Fruit fly (Drosophila melanogaster) whole organism, embryonic: ENCODE data around the gene Mtr3.

Experiments
- Adf1 ChIP-seq: fragments of 200-800 bp; sonication (Bioruptor generic); IDR thresholded peaks from 2 replicates; pipeline ENCODE4 v1.3.6; 2022; ENCODE audit warnings: missing biosample characterization, missing genetic modification characterization
- Atf3 ChIP-seq: fragments of 200-800 bp; sonication (Bioruptor generic); optimal IDR thresholded peaks from 3 replicates; lab custom pipeline; 2016; ENCODE audit warnings: missing biosample characterization, missing genetic modification characterization
- CG10543 ChIP-seq: fragments of 200-800 bp; sonication (Bioruptor generic); optimal IDR thresholded peaks from 3 replicates; lab custom pipeline; 2017; ENCODE audit warnings: missing biosample characterization, mild to moderate bottlenecking, missing genetic modification characterization, moderate library complexity
- CG12104 ChIP-seq: fragments of 200-800 bp; sonication (Bioruptor generic); optimal IDR thresholded peaks from 3 replicates; lab custom pipeline; 2016; ENCODE audit warnings: missing biosample characterization, missing genetic modification characterization
- CG12391 ChIP-seq: fragments of 200-800 bp; sonication (Bioruptor generic); optimal IDR thresholded peaks from 3 replicates; lab custom pipeline; 2018; ENCODE audit warnings: missing biosample characterization, mild to moderate bottlenecking, missing genetic modification characterization, moderate library complexity
- CG12769 ChIP-seq: fragments of 200-800 bp; sonication (Bioruptor generic); optimal IDR thresholded peaks from 2 replicates; lab custom pipeline; 2019; ENCODE audit warnings: missing biosample characterization, mild to moderate bottlenecking, missing genetic modification characterization, moderate library complexity
- CG14710 ChIP-seq: fragments of 200-800 bp; sonication (Bioruptor generic); optimal IDR thresholded peaks from 3 replicates; lab custom pipeline; 2019; ENCODE audit warnings: missing biosample characterization, mild to moderate bottlenecking, missing genetic modification characterization, moderate library complexity
- CG18011 ChIP-seq: fragments of 200-800 bp; sonication (Bioruptor generic); optimal IDR thresholded peaks from 2 replicates; lab custom pipeline; 2017; ENCODE audit warnings: missing biosample characterization, missing genetic modification characterization, mild to moderate bottlenecking, moderate library complexity, missing genotype
- CG1832 ChIP-seq: fragments of 200-800 bp; sonication (Bioruptor generic); optimal IDR thresholded peaks from 2 replicates; lab custom pipeline; 2017; ENCODE audit warnings: missing biosample characterization, mild to moderate bottlenecking, missing genetic modification characterization, inconsistent platforms
- CG2120 ChIP-seq: fragments of 200-800 bp; sonication (Bioruptor generic); optimal IDR thresholded peaks from 3 replicates; lab custom pipeline; 2016; ENCODE audit warnings: missing biosample characterization, missing genetic modification characterization
- CG31365 ChIP-seq: fragments of 200-800 bp; sonication (Bioruptor generic); optimal IDR thresholded peaks from 2 replicates; lab custom pipeline; 2018; ENCODE audit warnings: missing biosample characterization, mild to moderate bottlenecking, missing genetic modification characterization
- CG31388 ChIP-seq: fragments of 200-800 bp; sonication (Bioruptor generic); optimal IDR thresholded peaks from 2 replicates; lab custom pipeline; 2016; ENCODE audit warnings: missing biosample characterization, missing genetic modification characterization
- CG32532 ChIP-seq: fragments of 200-800 bp; sonication (Bioruptor generic); IDR thresholded peaks from 2 replicates; pipeline ENCODE4 v1.3.6; 2022; ENCODE audit warnings: missing biosample characterization, missing genetic modification characterization
- CG4360 ChIP-seq: fragments of 200-800 bp; sonication (Bioruptor generic); IDR thresholded peaks from 2 replicates; pipeline ENCODE4 v1.3.6; 2022; ENCODE audit warnings: missing biosample characterization, missing genetic modification characterization
- CG6791 ChIP-seq: fragments of 200-800 bp; sonication (Bioruptor generic); IDR thresholded peaks from 3 replicates; pipeline ENCODE4 v1.3.6; 2022; ENCODE audit warnings: missing biosample characterization, missing genetic modification characterization; ENCODE audit not compliant: partially characterized antibody
- CG8388 ChIP-seq: fragments of 200-800 bp; sonication (Bioruptor generic); optimal IDR thresholded peaks from 2 replicates; lab custom pipeline; 2019; ENCODE audit warnings: missing biosample characterization, mild to moderate bottlenecking, missing genetic modification characterization, moderate library complexity
- CG9797 ChIP-seq: fragments of 200-800 bp; sonication (Bioruptor generic); optimal IDR thresholded peaks from 3 replicates; lab custom pipeline; 2018; ENCODE audit warnings: missing biosample characterization, mild to moderate bottlenecking, missing genetic modification characterization
- D ChIP-seq, 2 experiments: fragments of 200-800 bp in 1 of 2; fragments of >200 bp in 1 of 2; sonication (Bioruptor generic) in 1 of 2; optimal IDR thresholded peaks; 2 replicates in 1 of 2; 3 replicates in 1 of 2; lab custom pipeline; 2017; ENCODE audit warnings: mild to moderate bottlenecking in 1 of 2, missing biosample characterization in 1 of 2, missing genetic modification characterization in 1 of 2, missing genetic modification reagents in 1 of 2
- Dfd ChIP-seq, 2 experiments: fragments of >200 bp; optimal IDR thresholded peaks; 2 replicates each; lab custom pipeline; 2017; ENCODE audit warnings: missing biosample characterization in 2 of 2, missing genetic modification characterization in 2 of 2
- E2f1 ChIP-seq: fragments of 200-800 bp; sonication (Bioruptor generic); IDR thresholded peaks from 2 replicates; pipeline ENCODE4 v1.3.6; 2022; ENCODE audit warnings: missing biosample characterization, missing genetic modification characterization
- Fer2 ChIP-seq: fragments of 200-800 bp; sonication (Bioruptor generic); optimal IDR thresholded peaks from 2 replicates; lab custom pipeline; 2018; ENCODE audit warnings: missing biosample characterization, mild to moderate bottlenecking, missing genetic modification characterization, moderate library complexity
- Hr3 ChIP-seq: fragments of 200-800 bp; sonication (Bioruptor generic); optimal IDR thresholded peaks from 3 replicates; lab custom pipeline; 2016; ENCODE audit warnings: missing biosample characterization, missing genetic modification characterization
- Myb ChIP-seq: fragments of 200-800 bp; sonication (Bioruptor generic); optimal IDR thresholded peaks from 2 replicates; lab custom pipeline; 2016; ENCODE audit warnings: missing biosample characterization, missing genetic modification characterization
- Pdp1 ChIP-seq, 2 experiments: fragments of 200-800 bp; sonication (Bioruptor generic); optimal IDR thresholded peaks; 3 replicates each; lab custom pipeline; 2016; ENCODE audit warnings: missing biosample characterization in 2 of 2, missing genetic modification characterization in 2 of 2, mild to moderate bottlenecking in 1 of 2, moderate library complexity in 1 of 2
- Ptx1 ChIP-seq: fragments of 200-800 bp; sonication (Bioruptor generic); IDR thresholded peaks from 2 replicates; pipeline ENCODE4 v1.3.6; 2022; ENCODE audit warnings: missing biosample characterization, missing genetic modification characterization
- Rx ChIP-seq: fragments of 200-800 bp; sonication (Bioruptor generic); IDR thresholded peaks from 2 replicates; pipeline ENCODE4 v1.3.6; 2022; ENCODE audit warnings: missing biosample characterization, missing genetic modification characterization
- Sox100B ChIP-seq: fragments of 200-800 bp; sonication (Bioruptor generic); optimal IDR thresholded peaks from 3 replicates; lab custom pipeline; 2018; ENCODE audit warnings: missing biosample characterization, mild to moderate bottlenecking, missing genetic modification characterization
- Stat92E ChIP-seq, 3 experiments: fragments of >200 bp in 2 of 3; fragments of 200-800 bp in 1 of 3; sonication (Bioruptor generic) in 1 of 3; optimal IDR thresholded peaks; 2 replicates each; lab custom pipeline; 2017 to 2019; ENCODE audit warnings: missing biosample characterization in 3 of 3, missing genetic modification characterization in 3 of 3, mild to moderate bottlenecking in 1 of 3, moderate library complexity in 1 of 3
- Tbp ChIP-seq: fragments of >200 bp; optimal IDR thresholded peaks from 2 replicates; lab custom pipeline; 2018; ENCODE audit warnings: missing biosample characterization, missing genetic modification characterization
- Xbp1 ChIP-seq: fragments of 200-800 bp; sonication (Bioruptor generic); optimal IDR thresholded peaks from 3 replicates; lab custom pipeline; 2016; ENCODE audit warnings: missing biosample characterization, mild to moderate bottlenecking, missing genetic modification characterization
- ase ChIP-seq: fragments of 200-800 bp; sonication (Bioruptor generic); IDR thresholded peaks from 3 replicates; pipeline ENCODE4 v1.3.6; 2022; ENCODE audit warnings: missing biosample characterization, missing genetic modification characterization
- bigmax ChIP-seq: fragments of 200-800 bp; sonication (Bioruptor generic); optimal IDR thresholded peaks from 2 replicates; lab custom pipeline; 2018; ENCODE audit warnings: missing biosample characterization, mild to moderate bottlenecking, missing genetic modification characterization
- bowl ChIP-seq: fragments of 200-800 bp; sonication (Bioruptor generic); IDR thresholded peaks from 2 replicates; pipeline ENCODE4 v1.3.6; 2022; ENCODE audit warnings: missing biosample characterization, missing genetic modification characterization
- cato ChIP-seq: fragments of 200-800 bp; sonication (Bioruptor generic); optimal IDR thresholded peaks from 2 replicates; lab custom pipeline; 2016; ENCODE audit warnings: missing biosample characterization, missing genetic modification characterization, borderline replicate concordance
- corto ChIP-seq: fragments of 200-800 bp; sonication (Bioruptor generic); optimal IDR thresholded peaks from 2 replicates; lab custom pipeline; 2016; ENCODE audit warnings: missing biosample characterization, mild to moderate bottlenecking, missing genetic modification characterization, moderate library complexity
- en ChIP-seq: fragments of 200-800 bp; sonication (Bioruptor generic); optimal IDR thresholded peaks from 2 replicates; lab custom pipeline; 2016; ENCODE audit warnings: missing biosample characterization, missing genetic modification characterization
- eve ChIP-seq, 2 experiments: fragments of >200 bp; optimal IDR thresholded peaks; 2 replicates each; lab custom pipeline; 2017; ENCODE audit warnings: missing biosample characterization in 2 of 2, missing genetic modification characterization in 2 of 2
- fru ChIP-seq: fragments of >200 bp; optimal IDR thresholded peaks from 2 replicates; lab custom pipeline; 2017
- grn ChIP-seq: fragments of 200-800 bp; sonication (Bioruptor generic); optimal IDR thresholded peaks from 3 replicates; lab custom pipeline; 2017; ENCODE audit warnings: missing biosample characterization, missing genetic modification characterization
- hb ChIP-seq: fragments of 200-800 bp; sonication (Bioruptor generic); IDR thresholded peaks from 3 replicates; pipeline ENCODE4 v1.3.6; 2022; ENCODE audit warnings: missing biosample characterization, missing genetic modification characterization; ENCODE audit not compliant: partially characterized antibody
- her ChIP-seq: fragments of 200-800 bp; sonication (Bioruptor generic); optimal IDR thresholded peaks from 2 replicates; lab custom pipeline; 2016; ENCODE audit warnings: missing biosample characterization, missing genetic modification characterization
- klu ChIP-seq: fragments of 200-800 bp; sonication (Bioruptor generic); IDR thresholded peaks from 2 replicates; pipeline ENCODE4 v1.3.6; 2022; ENCODE audit warnings: missing biosample characterization, missing genetic modification characterization
- onecut ChIP-seq: fragments of 200-800 bp; sonication (Bioruptor generic); IDR thresholded peaks from 2 replicates; pipeline ENCODE4 v1.3.6; 2022; ENCODE audit warnings: missing biosample characterization, missing genetic modification characterization
- p53 ChIP-seq: fragments of 200-800 bp; sonication (Bioruptor generic); optimal IDR thresholded peaks from 2 replicates; lab custom pipeline; 2016; ENCODE audit warnings: missing biosample characterization, missing genetic modification characterization
- peb ChIP-seq: fragments of 200-800 bp; sonication (Bioruptor generic); IDR thresholded peaks from 2 replicates; pipeline ENCODE4 v1.3.6; 2022; ENCODE audit warnings: missing biosample characterization, missing genetic modification characterization
- sima ChIP-seq: fragments of 200-800 bp; sonication (Bioruptor generic); optimal IDR thresholded peaks from 2 replicates; lab custom pipeline; 2016; ENCODE audit warnings: missing biosample characterization, missing genetic modification characterization
- sisA ChIP-seq: fragments of 200-800 bp; sonication (Bioruptor generic); IDR thresholded peaks from 2 replicates; pipeline ENCODE4 v1.3.6; 2022; ENCODE audit warnings: missing biosample characterization, missing genetic modification characterization
- tap ChIP-seq: fragments of 200-800 bp; optimal IDR thresholded peaks from 3 replicates; lab custom pipeline; 2019; ENCODE audit warnings: missing biosample characterization, mild to moderate bottlenecking, missing genetic modification characterization, moderate library complexity
- zf30C ChIP-seq: fragments of 200-800 bp; sonication (Bioruptor generic); optimal IDR thresholded peaks from 3 replicates; lab custom pipeline; 2018; ENCODE audit warnings: missing biosample characterization, mild to moderate bottlenecking, missing genetic modification characterization

The Mtr3 gene

DNA sequence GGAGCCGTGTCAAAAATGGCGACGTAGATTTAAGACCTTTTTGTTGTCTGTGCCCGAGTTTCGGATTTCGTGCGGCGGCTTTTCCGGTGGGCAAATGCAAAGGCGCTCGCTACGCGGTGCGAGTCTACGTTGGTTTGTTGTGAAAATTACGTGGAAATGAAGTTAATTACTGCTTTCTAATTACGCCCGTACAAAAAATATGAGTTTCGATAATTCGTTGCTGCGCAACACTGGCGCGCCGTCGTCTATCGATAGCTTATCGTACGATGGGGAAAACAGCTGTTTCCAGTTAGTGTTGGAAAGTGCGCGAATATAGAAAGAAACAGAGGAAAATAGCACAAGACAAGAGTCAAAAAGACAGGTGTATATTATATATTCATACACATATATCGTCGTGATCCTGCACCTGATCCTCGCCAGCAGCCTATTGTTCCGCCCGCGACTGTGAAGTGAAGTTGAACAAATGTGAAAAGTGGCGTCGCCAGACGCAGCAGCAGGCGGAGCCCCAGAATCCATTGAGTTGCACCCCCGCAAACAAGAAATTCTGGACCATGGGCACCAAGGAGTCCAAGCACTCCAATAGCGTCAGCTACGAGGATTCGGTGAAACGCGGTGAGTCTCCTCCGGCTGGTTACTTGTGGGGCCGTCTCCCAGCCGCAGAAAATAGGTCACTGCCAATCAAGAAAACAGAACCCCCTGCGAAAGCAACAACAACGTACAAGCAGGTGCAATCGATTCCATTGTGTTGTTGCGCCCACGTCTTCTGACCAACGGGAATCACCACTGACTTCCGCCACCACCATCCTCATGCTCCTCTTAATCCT, 42.5 kb downstream of the Mtr3 start, which contains the start of the genes Rab8 and Usp32 (continued):
- TF ChIP-seq Rx (GFP tag; lab: Robert Waterston, UW) (no peak), corto (GFP tag; lab: Kevin White, UChicago) (peak; percentile 1), CG4360 (peak; percentile 57; the same call in 1 of the 2 replicates), bigmax (GFP tag; lab: Kevin White, UChicago) (peak; percentile 40), CG12104 (GFP tag; lab: Kevin White, UChicago) (peak; percentile 51), CG6791 (GFP tag; lab: Robert Waterston, UW) (peak; percentile 89), Sox100B (GFP tag; lab: Kevin White, UChicago) (no peak), Fer2 (tag; lab: Kevin White, UChicago) (no peak), CG1832 (GFP tag; lab: Kevin White, UChicago) (no peak), en (GFP tag; lab: Kevin White, UChicago) (no peak), sisA (GFP tag; lab: Robert Waterston, UW) (no peak), Pdp1 (GFP tag; optimal IDR thresholded peaks at IDR 0.05; lab: Kevin White, UChicago) (peak; percentile 47 to 69), CG31365 (tag; lab: Kevin White, UChicago) (peak; percentile 21), ase (GFP tag; lab: Robert Waterston, UW) (no peak), her (GFP tag; lab: Kevin White, UChicago) (peak; percentile 80), p53 (GFP tag; lab: Kevin White, UChicago) (peak; percentile 64), CG18011 (peak; percentile 73), eve (GFP tag; optimal IDR thresholded peaks at IDR 0.05; lab: Kevin White, UChicago) (no peak), Dfd (GFP tag; optimal IDR thresholded peaks at IDR 0.05; lab: Kevin White, UChicago) (no peak), E2f1 (GFP tag; lab: Robert Waterston, UW) (no peak; the same call in 1 of the 2 replicates), D (optimal IDR thresholded peaks at IDR 0.05; lab: Kevin White, UChicago) (no peak), D (GFP tag; optimal IDR thresholded peaks at IDR 0.05; lab: Kevin White, UChicago) (no peak), peb (GFP tag; lab: Robert Waterston, UW) (no peak), Xbp1 (peak; percentile 77), grn (peak; percentile 37), CG31388 (no peak), CG12391 (tag; lab: Kevin White, UChicago) (peak; percentile 54), Adf1 (GFP tag; lab: Robert Waterston, UW) (peak; percentile 28; the same call in 1 of the 2 replicates), CG14710 (peak; percentile 65), tap (tag; lab: Kevin White, UChicago) (no peak), Atf3 (peak; percentile 25), hb (GFP tag; lab: Robert Waterston, UW) (peak; percentile 81), Hr3 (peak; percentile 68), CG12769 (tag; lab: Kevin White, UChicago) (peak; percentile 56), CG10543 (GFP tag; lab: Kevin White, UChicago) (peak; percentile 76), Stat92E (GFP tag; optimal IDR thresholded peaks at IDR 0.05; lab: Kevin White, UChicago) (peak in 1 of 3 experiments; percentile 33), CG8388 (GFP tag; lab: Kevin White, UChicago) (peak; percentile 16), CG2120 (GFP tag; lab: Kevin White, UChicago) (peak; percentile 86), CG9797 (GFP tag; lab: Kevin White, UChicago) (peak; percentile 48), klu (GFP tag; lab: Robert Waterston, UW) (no peak; the same call in 1 of the 2 replicates), onecut (GFP tag; lab: Robert Waterston, UW) (peak; percentile 65), Tbp (GFP tag; lab: Kevin White, UChicago) (no peak), Myb (GFP tag; lab: Kevin White, UChicago) (peak; percentile 58), cato (GFP tag; lab: Kevin White, UChicago) (no peak), zf30C (GFP tag; lab: Kevin White, UChicago) (peak; percentile 14), Ptx1 (GFP tag; lab: Robert Waterston, UW) (no peak; the same call in 1 of the 2 replicates), sima (GFP tag; lab: Kevin White, UChicago) (no peak), CG32532 (GFP tag; lab: Robert Waterston, UW) (peak; percentile 47; the same call in 1 of the 2 replicates), fru (lab: Kevin White, UChicago) (no peak), bowl (GFP tag; lab: Robert Waterston, UW) (no peak)
